Worm (Caenorhabditis elegans) whole organism, mixed stage, embryonic: ENCODE data around the gene xpo-3.

ENCODE experiments used
- M03D4.4 ChIP-seq: sonication (generic microtip); optimal IDR thresholded peaks from 2 replicates; lab custom pipeline; 2017; ENCODE audit warnings: mild to moderate bottlenecking, missing genetic modification characterization, missing compliant biosample characterization
- bed-3 ChIP-seq: fragments of 200-800 bp; sonication (Bioruptor generic); optimal IDR thresholded peaks from 3 replicates; lab custom pipeline; 2018; ENCODE audit warnings: mild to moderate bottlenecking, missing genetic modification characterization, moderate library complexity, missing compliant biosample characterization
- ceh-39 ChIP-seq: fragments of 150-350 bp; optimal IDR thresholded peaks from 2 replicates; lab custom pipeline; 2014; ENCODE audit warnings: missing biosample characterization, missing genetic modification characterization
- ceh-43 ChIP-seq: fragments of 200-800 bp; sonication (Bioruptor generic); optimal IDR thresholded peaks from 2 replicates; lab custom pipeline; 2018; ENCODE audit warnings: mild to moderate bottlenecking, missing genetic modification characterization, moderate library complexity, missing compliant biosample characterization
- ceh-83 ChIP-seq: fragments of 200-800 bp; sonication (Bioruptor generic); optimal IDR thresholded peaks from 2 replicates; lab custom pipeline; 2018; ENCODE audit warnings: mild to moderate bottlenecking, missing genetic modification characterization, missing compliant biosample characterization
- ces-1 ChIP-seq: fragments of 150-350 bp; optimal IDR thresholded peaks from 2 replicates; lab custom pipeline; 2014; ENCODE audit warnings: missing biosample characterization, missing genetic modification reagents, missing genetic modification characterization
- cnd-1 ChIP-seq: fragments of 200-800 bp; sonication (Bioruptor generic); optimal IDR thresholded peaks from 2 replicates; lab custom pipeline; 2018; ENCODE audit warnings: mild to moderate bottlenecking, missing genetic modification characterization, missing compliant biosample characterization
- drap-1 ChIP-seq: fragments of 200-800 bp; sonication (Bioruptor generic); optimal IDR thresholded peaks from 3 replicates; lab custom pipeline; 2018; ENCODE audit warnings: mild to moderate bottlenecking, missing genetic modification characterization, missing compliant biosample characterization
- elt-1 ChIP-seq: sonication (generic microtip); optimal IDR thresholded peaks from 2 replicates; lab custom pipeline; 2017; ENCODE audit warnings: missing genetic modification characterization, mild to moderate bottlenecking, missing compliant biosample characterization, antibody characterized with exemption, moderate library complexity, borderline replicate concordance; ENCODE audit not compliant: insufficient read depth
- elt-3 ChIP-seq: fragments of 150-350 bp; optimal IDR thresholded peaks from 2 replicates; lab custom pipeline; 2014; ENCODE audit warnings: missing biosample characterization, missing genetic modification characterization
- ham-2 ChIP-seq: fragments of 200-800 bp; sonication (Bioruptor generic); optimal IDR thresholded peaks from 2 replicates; lab custom pipeline; 2018; ENCODE audit warnings: mild to moderate bottlenecking, missing genetic modification characterization, missing compliant biosample characterization
- hlh-1 ChIP-seq: fragments of 150-350 bp; optimal IDR thresholded peaks from 2 replicates; lab custom pipeline; 2014; ENCODE audit warnings: missing biosample characterization, missing genetic modification reagents, missing genetic modification characterization
- lin-13 ChIP-seq: fragments of 150-350 bp; optimal IDR thresholded peaks from 2 replicates; lab custom pipeline; 2014; ENCODE audit warnings: missing biosample characterization, missing genetic modification characterization
- lsy-2 ChIP-seq: fragments of 150-350 bp; optimal IDR thresholded peaks from 2 replicates; lab custom pipeline; 2014; ENCODE audit warnings: missing biosample characterization, missing genetic modification characterization
- mep-1 ChIP-seq: fragments of 150-350 bp; optimal IDR thresholded peaks from 2 replicates; lab custom pipeline; 2017; ENCODE audit warnings: missing biosample characterization, missing genetic modification reagents, missing genetic modification characterization, inconsistent platforms
- mls-2 ChIP-seq: sonication (generic microtip); optimal IDR thresholded peaks from 2 replicates; lab custom pipeline; 2016; ENCODE audit warnings: mild to moderate bottlenecking, missing genetic modification characterization, moderate library complexity, missing compliant biosample characterization
- nhr-12 ChIP-seq: fragments of 150-350 bp; optimal IDR thresholded peaks from 2 replicates; lab custom pipeline; 2014; ENCODE audit warnings: missing biosample characterization, missing genetic modification characterization
- nhr-237 ChIP-seq: fragments of 150-350 bp; optimal IDR thresholded peaks from 2 replicates; lab custom pipeline; 2014; ENCODE audit warnings: missing biosample characterization, missing genetic modification characterization
- nhr-28 ChIP-seq: fragments of 150-350 bp; optimal IDR thresholded peaks from 2 replicates; lab custom pipeline; 2014; ENCODE audit warnings: missing biosample characterization, missing genetic modification characterization
- nhr-76 ChIP-seq: sonication (generic microtip); optimal IDR thresholded peaks from 2 replicates; lab custom pipeline; 2017; ENCODE audit warnings: missing biosample characterization, missing genetic modification characterization
- pha-4 ChIP-seq: fragments of 150-350 bp; optimal IDR thresholded peaks from 2 replicates; lab custom pipeline; 2018; ENCODE audit warnings: missing biosample characterization, missing genetic modification reagents, missing genetic modification characterization
- sem-2 ChIP-seq: fragments of 200-800 bp; sonication (Bioruptor generic); optimal IDR thresholded peaks from 2 replicates; lab custom pipeline; 2018; ENCODE audit warnings: mild to moderate bottlenecking, missing genetic modification characterization, missing compliant biosample characterization
- snpc-4 ChIP-seq: fragments of 150-350 bp; optimal IDR thresholded peaks from 2 replicates; lab custom pipeline; 2014; ENCODE audit warnings: missing biosample characterization, missing genetic modification characterization
- tbx-8 ChIP-seq: fragments of 200-800 bp; sonication (Bioruptor generic); optimal IDR thresholded peaks from 2 replicates; lab custom pipeline; 2018; ENCODE audit warnings: mild to moderate bottlenecking, missing genetic modification characterization, moderate library complexity, missing compliant biosample characterization
- unc-120 ChIP-seq: sonication (generic microtip); optimal IDR thresholded peaks from 2 replicates; lab custom pipeline; 2017; ENCODE audit warnings: missing genetic modification characterization, missing compliant biosample characterization; ENCODE audit not compliant: poor library complexity, severe bottlenecking
- unc-39 ChIP-seq: fragments of 150-350 bp; optimal IDR thresholded peaks from 2 replicates; lab custom pipeline; 2014; ENCODE audit warnings: missing biosample characterization, missing genetic modification characterization
- unc-62 ChIP-seq: fragments of 150-350 bp; optimal IDR thresholded peaks from 2 replicates; lab custom pipeline; 2014; ENCODE audit warnings: missing biosample characterization, missing genetic modification reagents, missing genetic modification characterization
- zip-8 ChIP-seq: fragments of 150-350 bp; optimal IDR thresholded peaks from 2 replicates; lab custom pipeline; 2014; ENCODE audit warnings: missing biosample characterization, missing genetic modification characterization
- ztf-11 ChIP-seq: fragments of 150-350 bp; optimal IDR thresholded peaks from 2 replicates; lab custom pipeline; 2014; ENCODE audit warnings: missing biosample characterization, missing genetic modification characterization

The xpo-3 gene

ce11 chrIV:7927852-7928251, 4.0 kb upstream of the xpo-3 start, which contains the start of gene gcy-8:
Gene gcy-8 (plus strand): TSS chrIV:7928152.
- TF ChIP-seq zip-8 (tag; lab: Kevin White, UChicago) (no peak), hlh-1 (tag; lab: Kevin White, UChicago) (no peak), ces-1 (no peak), nhr-237 (tag; lab: Kevin White, UChicago) (no peak), nhr-28 (no peak), unc-39 (no peak), pha-4 (no peak), cnd-1 (tag; lab: Kevin White, UChicago) (no peak), unc-120 (tag; lab: Kevin White, UChicago) (no peak), unc-62 (GFP tag; lab: Kevin White, UChicago) (no peak), ztf-11 (tag; lab: Kevin White, UChicago) (no peak), ceh-39 (tag; lab: Kevin White, UChicago) (no peak), lin-13 (tag; lab: Kevin White, UChicago) (no peak), mep-1 (no peak), ham-2 (GFP tag; lab: Kevin White, UChicago) (no peak)

ce11 chrIV:7927218-7927617, 3.4 kb upstream of the xpo-3 start, which contains the start of gene C49H3.12:
Gene C49H3.12 (minus strand): TSS chrIV:7927318.
- TF ChIP-seq hlh-1 (tag; lab: Kevin White, UChicago) (no peak), pha-4 (no peak), tbx-8 (GFP tag; lab: Kevin White, UChicago) (no peak), ceh-39 (tag; lab: Kevin White, UChicago) (no peak), ces-1 (no peak), nhr-76 (tag; lab: Kevin White, UChicago) (no peak), snpc-4 (tag; lab: Kevin White, UChicago) (no peak), unc-39 (no peak), M03D4.4 (no peak)

ce11 chrIV:7926102-7926840, 2.4 kb upstream of the xpo-3 start, which contains the start of gene rps-2:
Gene rps-2 (minus strand): TSS chrIV:7926391.
- TF ChIP-seq lsy-2 (tag; lab: Kevin White, UChicago) (peak; percentile 64), unc-39 (no peak), drap-1 (no peak), lin-13 (tag; lab: Kevin White, UChicago) (no peak), mep-1 (peak; percentile 31), nhr-28 (no peak), M03D4.4 (no peak), bed-3 (GFP tag; lab: Kevin White, UChicago) (no peak), snpc-4 (tag; lab: Kevin White, UChicago) (no peak), unc-120 (tag; lab: Kevin White, UChicago) (peak; percentile 9), nhr-12 (no peak), ztf-11 (tag; lab: Kevin White, UChicago) (no peak), elt-3 (tag; lab: Kevin White, UChicago) (no peak), elt-1 (tag; lab: Kevin White, UChicago) (no peak), ceh-39 (tag; lab: Kevin White, UChicago) (no peak), sem-2 (GFP tag; lab: Kevin White, UChicago) (no peak), ceh-43 (GFP tag; lab: Kevin White, UChicago) (no peak), zip-8 (tag; lab: Kevin White, UChicago) (no peak), mls-2 (tag; lab: Kevin White, UChicago) (no peak), hlh-1 (tag; lab: Kevin White, UChicago) (peak; percentile 30), nhr-237 (tag; lab: Kevin White, UChicago) (no peak), nhr-76 (tag; lab: Kevin White, UChicago) (no peak), ces-1 (no peak)

ce11 chrIV:7924975-7925828, 1.4 kb upstream of the xpo-3 start:
- TF ChIP-seq cnd-1 (tag; lab: Kevin White, UChicago) (no peak), lsy-2 (tag; lab: Kevin White, UChicago) (no peak), mls-2 (tag; lab: Kevin White, UChicago) (no peak), unc-62 (GFP tag; lab: Kevin White, UChicago) (no peak), nhr-237 (tag; lab: Kevin White, UChicago) (no peak), ceh-83 (no peak), sem-2 (GFP tag; lab: Kevin White, UChicago) (no peak), ceh-43 (GFP tag; lab: Kevin White, UChicago) (no peak)
